Worm (Caenorhabditis elegans) whole organism, early embryonic: ENCODE results near the gene Y57A10C.10.

ENCODE experiments used
- F13C5.2 ChIP-seq: sonication (generic microtip); optimal IDR thresholded peaks from 2 replicates; lab custom pipeline; 2017; ENCODE audit warnings: mild to moderate bottlenecking, missing genetic modification characterization, inconsistent platforms, missing compliant biosample characterization
- aly-1 ChIP-seq: sonication (generic microtip); optimal IDR thresholded peaks from 2 replicates; lab custom pipeline; 2016; ENCODE audit warnings: missing genetic modification characterization, missing compliant biosample characterization
- ama-1 ChIP-seq: fragments of 150-350 bp; optimal IDR thresholded peaks from 2 replicates; lab custom pipeline; 2014
- sea-1 ChIP-seq: fragments of 200-800 bp; sonication (Bioruptor generic); conservative IDR thresholded peaks from 2 replicates; pipeline ENCODE4 v1.3.6; 2022; ENCODE audit warnings: missing genetic modification characterization, missing compliant biosample characterization
- tbx-37 ChIP-seq: fragments of 200-800 bp; sonication (Bioruptor generic); conservative IDR thresholded peaks from 2 replicates; pipeline ENCODE4 v1.3.6; 2022; ENCODE audit warnings: missing genetic modification reagents, missing genetic modification characterization, missing compliant biosample characterization

DNA sequence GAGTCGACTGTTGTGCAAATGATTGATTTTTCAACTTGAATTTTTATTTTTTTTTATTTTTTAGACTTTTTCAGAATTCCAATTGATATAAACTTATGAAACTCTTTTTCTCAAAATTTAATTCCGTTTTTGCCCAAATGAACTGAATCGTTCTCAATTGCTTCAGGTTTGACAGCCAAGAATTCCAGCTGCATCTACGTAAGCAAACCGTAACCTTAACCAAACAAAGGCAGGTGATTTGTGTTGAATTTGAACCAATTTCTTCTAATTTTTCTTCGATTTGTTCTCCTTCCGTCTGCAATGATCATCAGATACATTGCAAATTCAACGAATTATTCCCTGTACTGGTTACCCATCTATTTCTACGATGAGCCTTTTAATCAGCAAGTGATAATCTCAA, 8.8 kb upstream of the Y57A10C.10 start, which contains the start of gene sre-34:
- TF ChIP-seq ama-1 (lab: Kevin White, UChicago) (no peak), sea-1 (GFP tag; lab: Robert Waterston, UW) (no peak), tbx-37 (GFP tag; lab: Robert Waterston, UW) (no peak), aly-1 (no peak), F13C5.2 (tag; lab: Kevin White, UChicago) (no peak)
